Fruit fly (Drosophila melanogaster): Measurements from ENCODE around the gene Nplp2.

DNA sequence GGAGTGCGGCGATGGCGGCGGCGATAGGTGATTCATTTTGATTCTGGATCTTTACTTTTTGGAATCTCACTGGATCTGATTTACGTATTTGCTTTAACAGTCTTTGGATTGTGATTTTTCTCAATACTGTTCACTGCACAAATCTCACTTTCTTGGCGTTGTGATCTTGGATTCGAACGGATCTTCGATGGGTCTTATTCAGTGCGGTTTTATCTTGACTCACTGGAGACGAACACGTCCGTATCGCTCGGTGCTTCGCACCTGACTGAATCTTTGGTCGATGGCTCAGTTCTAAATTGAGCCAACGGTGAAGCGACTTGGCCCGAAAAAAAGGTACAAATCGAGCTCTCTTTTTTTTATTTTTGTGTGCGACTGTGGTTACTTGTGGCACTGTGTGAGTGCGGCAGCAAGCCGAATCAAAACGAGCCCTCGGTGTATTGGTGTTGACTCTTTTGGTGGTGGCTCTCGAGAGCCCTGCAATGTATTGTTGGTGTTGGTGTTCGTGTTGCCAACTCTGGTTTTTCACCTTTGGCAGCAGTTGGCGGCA lies 44.8 kb downstream of the Nplp2 start, which contains the start of gene sens:
- TF ChIP-seq gce (GFP tag; IDR thresholded peaks at IDR 0.05) (no peak), Hmr (GFP tag; optimal IDR thresholded peaks at IDR 0.05) (no peak), pan (optimal IDR thresholded peaks at IDR 0.05) (no peak), pan (GFP tag; optimal IDR thresholded peaks at IDR 0.05 in 1 of 2, IDR thresholded peaks at IDR 0.05 in 1 of 2) (no peak), NfI (GFP tag; optimal IDR thresholded peaks at IDR 0.05) (no peak), bsh (GFP tag; optimal IDR thresholded peaks at IDR 0.05) (no peak)
